Worm (Caenorhabditis elegans): ENCODE results near the gene flp-13.

The flp-13 gene

ce11 chrIV:7734173-7734572 is 36.0 kb upstream of the flp-13 start:
- no peak for TF ChIP-seq nhr-12 (tag; optimal IDR thresholded peaks at IDR 0.05)
- TF ChIP-seq efl-1 (optimal IDR thresholded peaks at IDR 0.05), result no peak
- TF ChIP-seq efl-1 (GFP tag; optimal IDR thresholded peaks at IDR 0.05 in 1 of 2), result no peak
- no peak for TF ChIP-seq rnt-1 (tag; optimal IDR thresholded peaks at IDR 0.05)
- TF ChIP-seq ama-1 (optimal IDR thresholded peaks at IDR 0.05), result no peak
- TF ChIP-seq mep-1 (tag; optimal IDR thresholded peaks at IDR 0.05), result no peak
- TF ChIP-seq lir-3 (tag; optimal IDR thresholded peaks at IDR 0.05; ENCODE audit: poor library complexity), result no peak
- no peak for TF ChIP-seq fkh-10 (GFP tag; optimal IDR thresholded peaks at IDR 0.05)
- no peak for TF ChIP-seq grh-1 (GFP tag; IDR thresholded peaks at IDR 0.05)
- no peak for TF ChIP-seq lin-35 (GFP tag; optimal IDR thresholded peaks at IDR 0.05)
- no peak for TF ChIP-seq nhr-47 (tag; optimal IDR thresholded peaks at IDR 0.05)
- no peak for TF ChIP-seq vab-15 (tag; optimal IDR thresholded peaks at IDR 0.05)
- no peak for TF ChIP-seq pag-3 (tag; optimal IDR thresholded peaks at IDR 0.05; ENCODE audit: borderline replicate concordance, insufficient read depth)
- TF ChIP-seq elt-2 (tag; optimal IDR thresholded peaks at IDR 0.05), result no peak
- no peak for TF ChIP-seq aly-2 (tag; optimal IDR thresholded peaks at IDR 0.05)
- TF ChIP-seq swsn-7 (tag; optimal IDR thresholded peaks at IDR 0.05), result no peak
- TF ChIP-seq lsy-2 (tag; optimal IDR thresholded peaks at IDR 0.05), result no peak
- no peak for TF ChIP-seq nhr-20 (tag; optimal IDR thresholded peaks at IDR 0.05)
- TF ChIP-seq jun-1 (tag; optimal IDR thresholded peaks at IDR 0.05), result no peak
- TF ChIP-seq alr-1 (tag; optimal IDR thresholded peaks at IDR 0.05; ENCODE audit: borderline replicate concordance), result no peak
- TF ChIP-seq mab-9 (GFP tag; IDR thresholded peaks at IDR 0.05), result no peak

ce11 chrIV:7731960-7732359 is 33.7 kb upstream of the flp-13 start, which contains the start of the genes C50F7.9 and C50F7.3:
Gene C50F7.9 (minus strand): TSS chrIV:7732060.
Gene C50F7.3 (plus strand): TSS chrIV:7732329.
- TF ChIP-seq sox-4 (tag; optimal IDR thresholded peaks at IDR 0.05) (no peak), lsy-2 (tag; optimal IDR thresholded peaks at IDR 0.05) (no peak), lir-3 (tag; optimal IDR thresholded peaks at IDR 0.05; ENCODE audit: poor library complexity) (no peak), mab-9 (GFP tag; IDR thresholded peaks at IDR 0.05) (no peak), pag-3 (tag; optimal IDR thresholded peaks at IDR 0.05; ENCODE audit: borderline replicate concordance, insufficient read depth) (no peak), nhr-28 (tag; optimal IDR thresholded peaks at IDR 0.05) (no peak), lin-14 (GFP tag; optimal IDR thresholded peaks at IDR 0.05) (no peak), mep-1 (tag; optimal IDR thresholded peaks at IDR 0.05) (no peak), unc-130 (tag; optimal IDR thresholded peaks at IDR 0.05) (no peak), snu-23 (GFP tag; optimal IDR thresholded peaks at IDR 0.05) (no peak), hlh-4 (tag; optimal IDR thresholded peaks at IDR 0.05) (no peak), swsn-7 (tag; optimal IDR thresholded peaks at IDR 0.05) (no peak), C04F5.9 (tag; optimal IDR thresholded peaks at IDR 0.05) (no peak), pqm-1 (tag; optimal IDR thresholded peaks at IDR 0.05) (no peak), isw-1 (GFP tag; IDR thresholded peaks at IDR 0.05) (no peak)

DNA sequence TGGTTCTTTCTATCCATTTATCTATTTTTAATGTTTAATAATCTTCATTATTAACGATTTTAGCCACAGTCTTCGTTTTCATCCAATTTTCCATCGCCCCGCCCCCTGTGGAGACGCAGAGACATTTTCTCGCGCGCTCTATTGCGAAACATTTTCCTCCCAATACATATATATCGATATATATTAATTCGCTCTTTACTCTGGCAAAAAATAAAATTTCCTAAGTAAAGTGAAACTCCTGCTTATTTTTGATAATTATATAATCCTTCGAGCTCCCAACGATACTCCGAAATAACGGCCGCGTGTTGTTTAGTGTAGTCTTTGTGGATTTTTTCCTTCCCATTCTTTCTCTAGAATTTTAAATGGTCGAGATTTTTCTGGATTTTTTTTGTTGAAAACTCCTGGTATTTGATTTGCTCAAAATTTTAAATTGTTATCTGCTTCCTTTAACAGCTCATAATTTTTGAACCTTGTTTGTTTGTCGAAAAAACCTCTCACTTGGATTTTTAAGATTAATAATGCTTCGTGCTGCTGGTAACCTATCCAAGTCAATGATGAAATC is 30.3 kb upstream of the flp-13 start, which contains the start of gene sucg-1:
Gene sucg-1 (plus strand): TSS at position 512 of the 562 bp plus-strand sequence.
- TF ChIP-seq zip-4 (GFP tag; optimal IDR thresholded peaks at IDR 0.05) (peak; percentile 51), ceh-90 (tag; optimal IDR thresholded peaks at IDR 0.05) (no peak), ces-1 (GFP tag; optimal IDR thresholded peaks at IDR 0.05) (no peak), efl-1 (optimal IDR thresholded peaks at IDR 0.05) (no peak), efl-1 (GFP tag; optimal IDR thresholded peaks at IDR 0.05 in 1 of 2) (peak in 1 of 2 experiments; percentile 53), vab-15 (tag; optimal IDR thresholded peaks at IDR 0.05) (no peak), mdl-1 (tag; optimal IDR thresholded peaks at IDR 0.05) (no peak), unc-98 (GFP tag; IDR thresholded peaks at IDR 0.05) (no peak), ceh-63 (GFP tag; optimal IDR thresholded peaks at IDR 0.05) (no peak), dsc-1 (tag; optimal IDR thresholded peaks at IDR 0.05) (no peak), sox-4 (tag; optimal IDR thresholded peaks at IDR 0.05) (no peak), fkh-10 (GFP tag; optimal IDR thresholded peaks at IDR 0.05) (no peak), dpl-1 (GFP tag; optimal IDR thresholded peaks at IDR 0.05) (no peak), nhr-19 (GFP tag; conservative IDR thresholded peaks at IDR 0.05) (no peak), egl-13 (tag; optimal IDR thresholded peaks at IDR 0.05) (no peak), jun-1 (tag; optimal IDR thresholded peaks at IDR 0.05) (no peak), unc-30 (tag; optimal IDR thresholded peaks at IDR 0.05) (no peak), snu-23 (GFP tag; optimal IDR thresholded peaks at IDR 0.05) (no peak)
